Fruit fly (Drosophila melanogaster) whole organism, prepupa: ENCODE results near the gene cdm.

ENCODE experiments used
- CG10631 ChIP-seq: fragments of 200-800 bp; sonication (Bioruptor generic); optimal IDR thresholded peaks from 2 replicates; lab custom pipeline; 2016; ENCODE audit warnings: missing biosample characterization, missing genetic modification characterization
- CG10669 ChIP-seq: fragments of 200-800 bp; sonication (Bioruptor generic); optimal IDR thresholded peaks from 3 replicates; lab custom pipeline; 2018; ENCODE audit warnings: missing biosample characterization, mild to moderate bottlenecking, missing genetic modification characterization, moderate library complexity
- CG11294 ChIP-seq: fragments of 200-800 bp; sonication (Bioruptor generic); IDR thresholded peaks from 2 replicates; pipeline ENCODE4 v1.3.6; 2022; ENCODE audit warnings: missing biosample characterization, missing genetic modification characterization
- CG11762 ChIP-seq: fragments of 200-800 bp; sonication (Bioruptor generic); optimal IDR thresholded peaks from 3 replicates; lab custom pipeline; 2016; ENCODE audit warnings: missing biosample characterization, missing genetic modification characterization; ENCODE audit not compliant: insufficient read depth
- CG11902 ChIP-seq: fragments of 200-800 bp; sonication (Bioruptor generic); optimal IDR thresholded peaks from 3 replicates; lab custom pipeline; 2016; ENCODE audit warnings: missing biosample characterization, missing genetic modification characterization
- CG1621 ChIP-seq: fragments of 200-800 bp; sonication (Bioruptor generic); optimal IDR thresholded peaks from 3 replicates; lab custom pipeline; 2018; ENCODE audit warnings: missing biosample characterization, mild to moderate bottlenecking, missing genetic modification characterization
- CG16779 ChIP-seq: fragments of 200-800 bp; sonication (Bioruptor generic); optimal IDR thresholded peaks from 3 replicates; lab custom pipeline; 2017; ENCODE audit warnings: missing biosample characterization, mild to moderate bottlenecking, missing genetic modification characterization
- CG3032 ChIP-seq: fragments of 200-800 bp; optimal IDR thresholded peaks from 2 replicates; lab custom pipeline; 2019; ENCODE audit warnings: missing biosample characterization, mild to moderate bottlenecking, missing genetic modification characterization, moderate library complexity
- CG31627 ChIP-seq: fragments of 200-800 bp; sonication (Bioruptor generic); optimal IDR thresholded peaks from 3 replicates; lab custom pipeline; 2016; ENCODE audit warnings: missing biosample characterization, missing genetic modification characterization
- CG34406 ChIP-seq: fragments of 200-800 bp; sonication (Bioruptor generic); optimal IDR thresholded peaks from 3 replicates; lab custom pipeline; 2016; ENCODE audit warnings: missing biosample characterization, missing genetic modification characterization
- CG3919 ChIP-seq: fragments of 200-800 bp; sonication (Bioruptor generic); optimal IDR thresholded peaks from 3 replicates; lab custom pipeline; 2016; ENCODE audit warnings: missing biosample characterization, missing genetic modification characterization
- CG4318 ChIP-seq: fragments of 200-800 bp; sonication (Bioruptor generic); optimal IDR thresholded peaks from 3 replicates; lab custom pipeline; 2017; ENCODE audit warnings: missing biosample characterization, mild to moderate bottlenecking, missing genetic modification characterization
- CG6163 ChIP-seq: fragments of 200-800 bp; sonication (Bioruptor generic); IDR thresholded peaks from 3 replicates; pipeline ENCODE4 v1.3.6; 2022; ENCODE audit warnings: missing biosample characterization, missing genetic modification characterization
- CG6276 ChIP-seq: fragments of 200-800 bp; sonication (Bioruptor generic); optimal IDR thresholded peaks from 2 replicates; lab custom pipeline; 2017; ENCODE audit warnings: missing biosample characterization, mild to moderate bottlenecking, missing genetic modification characterization
- CG6792 ChIP-seq: fragments of 200-800 bp; sonication (Bioruptor generic); optimal IDR thresholded peaks from 3 replicates; lab custom pipeline; 2016; ENCODE audit warnings: missing biosample characterization, missing genetic modification characterization
- CG6854 ChIP-seq: fragments of 200-800 bp; sonication (Bioruptor generic); optimal IDR thresholded peaks from 2 replicates; lab custom pipeline; 2017; ENCODE audit warnings: missing biosample characterization, mild to moderate bottlenecking, missing genetic modification characterization
- CG8119 ChIP-seq: fragments of 200-800 bp; sonication (Bioruptor generic); IDR thresholded peaks from 3 replicates; pipeline ENCODE4 v1.3.6; 2022; ENCODE audit warnings: missing biosample characterization, missing genetic modification characterization
- CG8319 ChIP-seq: fragments of 200-800 bp; sonication (Bioruptor generic); optimal IDR thresholded peaks from 3 replicates; lab custom pipeline; 2016; ENCODE audit warnings: missing biosample characterization, missing genetic modification characterization
- CG9139 ChIP-seq: fragments of 200-800 bp; sonication (Bioruptor generic); optimal IDR thresholded peaks from 3 replicates; lab custom pipeline; 2017; ENCODE audit warnings: missing biosample characterization, mild to moderate bottlenecking, missing genetic modification characterization
- Eip75B ChIP-seq: fragments of 200-800 bp; sonication (Bioruptor generic); optimal IDR thresholded peaks from 3 replicates; lab custom pipeline; 2016; ENCODE audit warnings: missing biosample characterization, missing genetic modification characterization
- Eip78C ChIP-seq: fragments of 200-800 bp; sonication (Bioruptor generic); peaks from one replicate; lab custom pipeline; 2016; ENCODE audit warnings: missing biosample characterization, missing genetic modification characterization
- Eip93F ChIP-seq: fragments of 200-800 bp; sonication (Bioruptor generic); optimal IDR thresholded peaks from 2 replicates; lab custom pipeline; 2016; ENCODE audit warnings: missing biosample characterization, mild to moderate bottlenecking, missing genetic modification characterization
- Ets21C ChIP-seq: fragments of 200-800 bp; sonication (Bioruptor generic); optimal IDR thresholded peaks from 3 replicates; lab custom pipeline; 2016; ENCODE audit warnings: missing biosample characterization, missing genetic modification characterization
- Ets96B ChIP-seq: fragments of 200-800 bp; optimal IDR thresholded peaks from 2 replicates; lab custom pipeline; 2019; ENCODE audit warnings: missing biosample characterization, mild to moderate bottlenecking, missing genetic modification characterization, moderate library complexity
- Hr38 ChIP-seq: sonication (Bioruptor generic); optimal IDR thresholded peaks from 2 replicates; lab custom pipeline; 2016; ENCODE audit warnings: missing biosample characterization, missing genetic modification characterization
- Hr39 ChIP-seq: fragments of 200-800 bp; sonication (Bioruptor generic); optimal IDR thresholded peaks from 2 replicates; lab custom pipeline; 2016; ENCODE audit warnings: missing biosample characterization, missing genetic modification characterization
- Hr4 ChIP-seq: fragments of 200-800 bp; sonication (Bioruptor generic); optimal IDR thresholded peaks from 3 replicates; lab custom pipeline; 2016; ENCODE audit warnings: missing biosample characterization, missing genetic modification characterization
- Lpt ChIP-seq: fragments of 200-800 bp; sonication (Bioruptor generic); optimal IDR thresholded peaks from 3 replicates; lab custom pipeline; 2016; ENCODE audit warnings: missing biosample characterization, missing genetic modification characterization
- Met ChIP-seq: fragments of 200-800 bp; sonication (Bioruptor generic); optimal IDR thresholded peaks from 3 replicates; lab custom pipeline; 2016; ENCODE audit warnings: missing biosample characterization, missing genetic modification characterization
- OdsH ChIP-seq: fragments of 200-800 bp; sonication (Bioruptor generic); optimal IDR thresholded peaks from 3 replicates; lab custom pipeline; 2016; ENCODE audit warnings: missing biosample characterization, missing genetic modification characterization
- Smox ChIP-seq: fragments of 200-800 bp; sonication (Bioruptor generic); optimal IDR thresholded peaks from 3 replicates; lab custom pipeline; 2016; ENCODE audit warnings: missing biosample characterization, missing genetic modification characterization
- Sox102F ChIP-seq: fragments of 200-800 bp; sonication (Bioruptor generic); optimal IDR thresholded peaks from 2 replicates; lab custom pipeline; 2016; ENCODE audit warnings: missing biosample characterization, mild to moderate bottlenecking, missing genetic modification characterization
- Sox14 ChIP-seq: fragments of 200-800 bp; sonication (Bioruptor generic); optimal IDR thresholded peaks from 3 replicates; lab custom pipeline; 2016; ENCODE audit warnings: missing biosample characterization, missing genetic modification characterization
- Sox15 ChIP-seq: fragments of 200-800 bp; sonication (Bioruptor generic); optimal IDR thresholded peaks from 3 replicates; lab custom pipeline; 2016; ENCODE audit warnings: missing biosample characterization, missing genetic modification characterization
- achi ChIP-seq: fragments of 200-800 bp; sonication (Bioruptor generic); optimal IDR thresholded peaks from 3 replicates; lab custom pipeline; 2016; ENCODE audit warnings: missing biosample characterization, missing genetic modification characterization
- acj6 ChIP-seq: fragments of 200-800 bp; sonication (Bioruptor generic); optimal IDR thresholded peaks from 3 replicates; lab custom pipeline; 2016; ENCODE audit warnings: missing biosample characterization, missing genetic modification characterization
- cyc ChIP-seq: fragments of 200-800 bp; sonication (Bioruptor generic); optimal IDR thresholded peaks from 3 replicates; lab custom pipeline; 2016; ENCODE audit warnings: missing biosample characterization, missing genetic modification characterization
- dac ChIP-seq: fragments of 200-800 bp; sonication (Bioruptor generic); optimal IDR thresholded peaks from 2 replicates; lab custom pipeline; 2017; ENCODE audit warnings: missing biosample characterization, mild to moderate bottlenecking, missing genetic modification characterization
- eg ChIP-seq: fragments of 200-800 bp; sonication (Bioruptor generic); IDR thresholded peaks from 3 replicates; pipeline ENCODE4 v1.3.6; 2022; ENCODE audit warnings: missing biosample characterization, missing genetic modification characterization
- esn ChIP-seq: fragments of 200-800 bp; sonication (Bioruptor generic); optimal IDR thresholded peaks from 2 replicates; lab custom pipeline; 2016; ENCODE audit warnings: missing biosample characterization, mild to moderate bottlenecking, missing genetic modification characterization, moderate library complexity
- fd59A ChIP-seq: fragments of 200-800 bp; sonication (Bioruptor generic); optimal IDR thresholded peaks from 2 replicates; lab custom pipeline; 2017; ENCODE audit warnings: missing biosample characterization, mild to moderate bottlenecking, missing genetic modification characterization, missing genetic modification reagents
- fd85E ChIP-seq: fragments of 200-800 bp; sonication (Bioruptor generic); optimal IDR thresholded peaks from 3 replicates; lab custom pipeline; 2016; ENCODE audit warnings: missing biosample characterization, missing genetic modification characterization
- lz ChIP-seq: fragments of 200-800 bp; sonication (Bioruptor generic); optimal IDR thresholded peaks from 3 replicates; lab custom pipeline; 2016; ENCODE audit warnings: missing biosample characterization, missing genetic modification characterization
- pdm3 ChIP-seq: fragments of 200-800 bp; sonication (Bioruptor generic); optimal IDR thresholded peaks from 3 replicates; lab custom pipeline; 2016; ENCODE audit warnings: missing biosample characterization, missing genetic modification characterization
- salr ChIP-seq, 2 experiments: fragments of 200-800 bp; sonication (Bioruptor generic); optimal IDR thresholded peaks; 3 replicates each; lab custom pipeline; 2016 to 2018; ENCODE audit warnings: missing biosample characterization in 2 of 2, missing genetic modification characterization in 2 of 2, mild to moderate bottlenecking in 1 of 2
- spab ChIP-seq: fragments of 200-800 bp; sonication (Bioruptor generic); optimal IDR thresholded peaks from 2 replicates; lab custom pipeline; 2017; ENCODE audit warnings: missing biosample characterization, mild to moderate bottlenecking, missing genetic modification characterization, missing genetic modification reagents
- ss ChIP-seq, 2 experiments: fragments of 200-800 bp; sonication (Bioruptor generic); optimal IDR thresholded peaks; 2 replicates in 1 of 2; 3 replicates in 1 of 2; lab custom pipeline; 2017 to 2018; ENCODE audit warnings: mild to moderate bottlenecking in 2 of 2, missing biosample characterization in 2 of 2, missing genetic modification characterization in 2 of 2, moderate library complexity in 1 of 2
- svp ChIP-seq: fragments of 200-800 bp; sonication (Bioruptor generic); peaks from one replicate; lab custom pipeline; 2016; ENCODE audit warnings: missing biosample characterization, missing genetic modification characterization
- vri ChIP-seq: fragments of 200-800 bp; sonication (Bioruptor generic); optimal IDR thresholded peaks from 3 replicates; lab custom pipeline; 2016; ENCODE audit warnings: missing biosample characterization, mild to moderate bottlenecking, missing genetic modification characterization

The cdm gene

dm6 chr3R:18158401-18158800 is 24.9 kb downstream of the cdm start, which contains the start of gene CG14315:
Gene CG14315 (plus strand): TSS chr3R:18158701.
- no peak for TF ChIP-seq Eip93F (GFP tag; lab: Kevin White, UChicago)
- no peak for TF ChIP-seq Sox14 (GFP tag; lab: Kevin White, UChicago)
- no peak for TF ChIP-seq Hr38 (GFP tag; lab: Kevin White, UChicago)
- no peak for TF ChIP-seq Eip78C (GFP tag; lab: Kevin White, UChicago)
- no peak for TF ChIP-seq Hr39 (GFP tag; lab: Kevin White, UChicago)
- no peak for TF ChIP-seq CG6854 (GFP tag; lab: Kevin White, UChicago)
- no peak for TF ChIP-seq CG9139
- TF ChIP-seq achi (GFP tag; lab: Kevin White, UChicago): no peak
- no peak for TF ChIP-seq salr (GFP tag; optimal IDR thresholded peaks at IDR 0.05; lab: Kevin White, UChicago)
- no peak for TF ChIP-seq CG3032 (tag; lab: Kevin White, UChicago)
- TF ChIP-seq CG11294 (GFP tag; lab: Robert Waterston, UW): no peak
- no peak for TF ChIP-seq acj6 (GFP tag; lab: Kevin White, UChicago)
- no peak for TF ChIP-seq CG31627 (GFP tag; lab: Kevin White, UChicago)
- no peak for TF ChIP-seq CG3919 (GFP tag; lab: Kevin White, UChicago)
- TF ChIP-seq dac (GFP tag; lab: Kevin White, UChicago): no peak
- TF ChIP-seq CG1621 (tag; lab: Kevin White, UChicago): no peak
- no peak for TF ChIP-seq lz

DNA sequence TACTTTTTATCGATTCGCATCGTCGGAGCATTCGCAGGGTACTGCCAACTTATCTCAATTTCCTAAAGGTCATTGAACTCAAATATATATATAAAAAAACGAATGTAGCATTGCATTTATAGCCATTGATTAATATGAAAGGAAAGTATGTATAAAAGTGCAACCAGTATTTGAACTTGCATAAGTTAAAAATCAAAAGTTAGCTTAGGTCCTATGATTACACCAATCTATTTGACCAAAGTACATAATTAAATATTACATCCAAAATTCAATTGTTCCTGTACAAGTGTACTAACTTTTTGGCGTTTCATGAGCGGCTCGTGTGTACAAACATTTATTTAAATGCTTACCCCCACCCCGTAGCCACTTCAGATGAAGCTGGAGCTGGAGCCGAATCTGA is 25.8 kb downstream of the cdm start:
- TF ChIP-seq Sox102F (GFP tag; lab: Kevin White, UChicago): peak; percentile 31
- TF ChIP-seq Eip93F (GFP tag; lab: Kevin White, UChicago): no peak
- peak; percentile 36 for TF ChIP-seq fd59A (GFP tag; lab: Kevin White, UChicago)
- TF ChIP-seq Hr4 (GFP tag; lab: Kevin White, UChicago): no peak
- TF ChIP-seq CG3032 (tag; lab: Kevin White, UChicago): peak; percentile 77
- no peak for TF ChIP-seq CG8119 (GFP tag; lab: Robert Waterston, UW)
- no peak for TF ChIP-seq CG6163 (GFP tag; lab: Robert Waterston, UW)
- TF ChIP-seq Hr39 (GFP tag; lab: Kevin White, UChicago): peak; percentile 47
- no peak for TF ChIP-seq CG1621 (tag; lab: Kevin White, UChicago)
- TF ChIP-seq CG6276 (GFP tag; lab: Kevin White, UChicago): no peak
- peak; percentile 45 for TF ChIP-seq cyc (GFP tag; lab: Kevin White, UChicago)
- peak; percentile 6 to 34 for TF ChIP-seq ss (GFP tag; optimal IDR thresholded peaks at IDR 0.05; lab: Kevin White, UChicago)
- TF ChIP-seq CG6854 (GFP tag; lab: Kevin White, UChicago): no peak
- no peak for TF ChIP-seq CG11294 (GFP tag; lab: Robert Waterston, UW)
- peak; percentile 44 for TF ChIP-seq acj6 (GFP tag; lab: Kevin White, UChicago)
- TF ChIP-seq Lpt (GFP tag; lab: Kevin White, UChicago): no peak
- TF ChIP-seq pdm3 (GFP tag; lab: Kevin White, UChicago): peak; percentile 55
- peak; percentile 27 for TF ChIP-seq Ets21C (GFP tag; lab: Kevin White, UChicago)
- TF ChIP-seq CG4318: no peak
- TF ChIP-seq vri (GFP tag; lab: Kevin White, UChicago): no peak
- peak; percentile 33 for TF ChIP-seq CG3919 (GFP tag; lab: Kevin White, UChicago)
- no peak for TF ChIP-seq CG10669 (GFP tag; lab: Kevin White, UChicago)
- peak; percentile 59 for TF ChIP-seq Smox (GFP tag; lab: Kevin White, UChicago)
- TF ChIP-seq Eip75B: peak; percentile 30
- peak; percentile 74 for TF ChIP-seq esn
- peak; percentile 44 for TF ChIP-seq CG6792 (GFP tag; lab: Kevin White, UChicago)
- TF ChIP-seq lz: peak; percentile 60
- TF ChIP-seq Met (GFP tag; lab: Kevin White, UChicago): peak; percentile 64
- TF ChIP-seq Sox15 (GFP tag; lab: Kevin White, UChicago): peak; percentile 46
- TF ChIP-seq CG11762 (GFP tag; lab: Kevin White, UChicago): no peak
- peak; percentile 13 for TF ChIP-seq spab (GFP tag; lab: Kevin White, UChicago)
- no peak for TF ChIP-seq CG16779 (tag; lab: Kevin White, UChicago)
- TF ChIP-seq fd85E: no peak
- no peak for TF ChIP-seq Hr38 (GFP tag; lab: Kevin White, UChicago)
- TF ChIP-seq eg (GFP tag; lab: Robert Waterston, UW): no peak
- TF ChIP-seq CG31627 (GFP tag; lab: Kevin White, UChicago): peak; percentile 50
- TF ChIP-seq Ets96B (tag; lab: Kevin White, UChicago): peak; percentile 26
- TF ChIP-seq svp (GFP tag; lab: Kevin White, UChicago): peak; percentile 81
- TF ChIP-seq CG10631: peak; percentile 36
- TF ChIP-seq Eip78C (GFP tag; lab: Kevin White, UChicago): peak; percentile 89
- peak; percentile 55 for TF ChIP-seq CG34406 (GFP tag; lab: Kevin White, UChicago)
- TF ChIP-seq OdsH: peak; percentile 49
- TF ChIP-seq CG8319 (GFP tag; lab: Kevin White, UChicago): no peak
- peak; percentile 32 for TF ChIP-seq CG11902 (GFP tag; lab: Kevin White, UChicago)
